Worm (Caenorhabditis elegans) whole organism, late embryonic: ENCODE results near the gene nex-1.

Experiments
- T23F11.4 ChIP-seq: fragments of 200-800 bp; sonication (Bioruptor generic); optimal IDR thresholded peaks from 2 replicates; lab custom pipeline; 2018; ENCODE audit warnings: mild to moderate bottlenecking, missing genetic modification characterization, missing compliant biosample characterization
- ceh-14 ChIP-seq: sonication (generic microtip); optimal IDR thresholded peaks from 2 replicates; lab custom pipeline; 2016; ENCODE audit warnings: missing genotype, missing genetic modification characterization, missing compliant biosample characterization
- ceh-24 ChIP-seq: sonication (generic microtip); optimal IDR thresholded peaks from 2 replicates; lab custom pipeline; 2016; ENCODE audit warnings: mild to moderate bottlenecking, missing genetic modification characterization, missing compliant biosample characterization
- ceh-31 ChIP-seq: sonication (generic microtip); optimal IDR thresholded peaks from 2 replicates; lab custom pipeline; 2016; ENCODE audit warnings: missing genetic modification characterization, missing compliant biosample characterization
- ceh-34 ChIP-seq: sonication (generic microtip); optimal IDR thresholded peaks from 2 replicates; lab custom pipeline; 2016; ENCODE audit warnings: mild to moderate bottlenecking, missing genetic modification characterization, missing compliant biosample characterization
- ceh-48 ChIP-seq: sonication (generic microtip); optimal IDR thresholded peaks from 2 replicates; lab custom pipeline; 2016; ENCODE audit warnings: missing genetic modification characterization, inconsistent platforms, missing compliant biosample characterization
- hlh-30 ChIP-seq: sonication (generic microtip); optimal IDR thresholded peaks from 2 replicates; lab custom pipeline; 2017; ENCODE audit warnings: antibody characterized with exemption, missing genetic modification characterization, missing compliant biosample characterization; ENCODE audit not compliant: insufficient read depth
- nfya-1 ChIP-seq: sonication (generic microtip); optimal IDR thresholded peaks from 2 replicates; lab custom pipeline; 2017; ENCODE audit warnings: missing genetic modification characterization, mild to moderate bottlenecking, missing compliant biosample characterization, antibody characterized with exemption, moderate library complexity
- nhr-11 ChIP-seq: fragments of 150-350 bp; optimal IDR thresholded peaks from 2 replicates; lab custom pipeline; 2014; ENCODE audit warnings: missing biosample characterization, missing genetic modification characterization
- npax-4 ChIP-seq: sonication (generic microtip); optimal IDR thresholded peaks from 2 replicates; lab custom pipeline; 2016; ENCODE audit warnings: missing genetic modification characterization, missing compliant biosample characterization
- pag-3 ChIP-seq: sonication (generic microtip); optimal IDR thresholded peaks from 2 replicates; lab custom pipeline; 2016; ENCODE audit warnings: missing compliant biosample characterization, missing genetic modification characterization, borderline replicate concordance
- pat-9 ChIP-seq: fragments of 200-800 bp; sonication (Bioruptor generic); optimal IDR thresholded peaks from 2 replicates; lab custom pipeline; 2018; ENCODE audit warnings: mild to moderate bottlenecking, missing genetic modification characterization, moderate library complexity, missing compliant biosample characterization
- pha-2 ChIP-seq: sonication (generic microtip); optimal IDR thresholded peaks from 2 replicates; lab custom pipeline; 2017; ENCODE audit warnings: mild to moderate bottlenecking, missing genetic modification characterization, missing compliant biosample characterization
- syd-9 ChIP-seq: sonication (generic microtip); optimal IDR thresholded peaks from 2 replicates; lab custom pipeline; 2016; ENCODE audit warnings: mild to moderate bottlenecking, missing genetic modification characterization, moderate library complexity, missing compliant biosample characterization
- unc-42 ChIP-seq: sonication (generic microtip); optimal IDR thresholded peaks from 2 replicates; lab custom pipeline; 2016; ENCODE audit warnings: missing genotype, missing genetic modification characterization, missing compliant biosample characterization
- unc-55 ChIP-seq: sonication (generic microtip); optimal IDR thresholded peaks from 2 replicates; lab custom pipeline; 2017; ENCODE audit warnings: missing biosample characterization, missing genetic modification reagents, missing genetic modification characterization

The nex-1 gene

ce11 chrIII:5274250-5274649 is 48.8 kb downstream of the nex-1 start:
- TF ChIP-seq npax-4 (tag; lab: Kevin White, UChicago): no peak
- no peak for TF ChIP-seq ceh-24
- TF ChIP-seq T23F11.4 (GFP tag; lab: Kevin White, UChicago): no peak
- TF ChIP-seq pag-3: no peak
- TF ChIP-seq unc-55 (GFP tag; lab: Kevin White, UChicago): no peak
- no peak for TF ChIP-seq hlh-30 (tag; lab: Kevin White, UChicago)
- TF ChIP-seq syd-9 (tag; lab: Kevin White, UChicago): no peak
- TF ChIP-seq pha-2 (tag; lab: Kevin White, UChicago): no peak

- TF ChIP-seq unc-55 (GFP tag; lab: Kevin White, UChicago): peak; percentile 22
- TF ChIP-seq unc-42 (tag; lab: Kevin White, UChicago): peak; percentile 22
- TF ChIP-seq nhr-11 (tag; lab: Kevin White, UChicago): no peak
- TF ChIP-seq ceh-34 (tag; lab: Kevin White, UChicago): peak; percentile 18
- peak; percentile 23 for TF ChIP-seq nfya-1 (tag; lab: Kevin White, UChicago)
- TF ChIP-seq ceh-14 (tag; lab: Kevin White, UChicago): peak; percentile 49
- no peak for TF ChIP-seq pat-9 (tag; lab: Kevin White, UChicago)
- TF ChIP-seq ceh-31 (tag; lab: Kevin White, UChicago): peak; percentile 44
- TF ChIP-seq ceh-48 (tag; lab: Kevin White, UChicago): peak; percentile 4
Observed at ce11 chrIII:5274715-5275355, 49.4 kb downstream of the nex-1 start, which contains the start of the genes daf-41 and toc-1. TSS of gene daf-41 (minus strand) at chrIII:5274765. TSS of gene toc-1 (plus strand) at chrIII:5275251.
